Worm (Caenorhabditis elegans): ENCODE data around the gene F36D3.8.

The F36D3.8 gene

DNA sequence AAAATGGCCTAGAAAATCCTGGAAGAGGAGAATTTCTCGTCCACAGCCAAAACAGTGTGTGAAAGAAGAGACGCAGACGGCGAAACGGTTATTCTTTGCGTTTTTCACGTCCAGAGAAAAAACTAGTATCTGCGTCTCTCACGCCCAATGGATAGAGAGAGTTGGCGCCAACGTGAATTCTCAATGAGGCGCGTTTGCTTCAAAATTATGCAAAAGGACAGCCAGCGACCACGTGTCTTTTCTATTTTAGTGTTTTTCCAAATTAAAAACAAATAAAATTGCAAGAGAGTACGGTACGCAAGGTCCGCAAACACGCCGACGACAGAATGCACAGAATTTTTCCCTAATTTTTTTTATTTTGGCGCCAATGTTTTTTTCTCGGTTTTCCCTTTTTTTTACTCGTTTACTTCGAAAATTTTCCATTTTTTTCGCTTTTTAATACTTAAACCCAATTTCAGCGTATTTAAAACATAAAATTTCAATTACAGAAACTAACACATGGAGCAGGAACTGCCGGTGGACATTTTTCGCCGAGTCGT, 11.0 kb downstream of the F36D3.8 start, which contains the start of gene Y32B12B.2 (continued):
- no peak; the same call in 1 of the 2 replicates for TF ChIP-seq bed-2 (GFP tag; IDR thresholded peaks at IDR 0.05)
- TF ChIP-seq ama-1 (optimal IDR thresholded peaks at IDR 0.05), result no peak
- TF ChIP-seq ama-1 (GFP tag; optimal IDR thresholded peaks at IDR 0.05), result no peak
- TF ChIP-seq F10E7.11 (tag; optimal IDR thresholded peaks at IDR 0.05), result no peak
- no peak for TF ChIP-seq nhr-179 (tag; optimal IDR thresholded peaks at IDR 0.05)
- TF ChIP-seq akir-1 (GFP tag; optimal IDR thresholded peaks at IDR 0.05), result no peak
- TF ChIP-seq athp-1 (tag; optimal IDR thresholded peaks at IDR 0.05), result peak; percentile 9
- no peak for TF ChIP-seq Y67H2A.10 (GFP tag; conservative IDR thresholded peaks at IDR 0.05)
- TF ChIP-seq mel-28 (tag; optimal IDR thresholded peaks at IDR 0.05; ENCODE audit: borderline replicate concordance), result no peak
- TF ChIP-seq egrh-3 (GFP tag; IDR thresholded peaks at IDR 0.05), result no peak
- no peak for TF ChIP-seq cebp-2 (GFP tag; IDR thresholded peaks at IDR 0.05)
- peak; percentile 33 for TF ChIP-seq F49E8.2 (tag; optimal IDR thresholded peaks at IDR 0.05; ENCODE audit: insufficient read depth)
- no peak for TF ChIP-seq nfya-2 (GFP tag; IDR thresholded peaks at IDR 0.05)
- 0 out of 2 replicates have a peak, but pooled peaks have one; percentile 25 for TF ChIP-seq Y53G8AR.9 (GFP tag; conservative IDR thresholded peaks at IDR 0.05)
- no peak for TF ChIP-seq F39B2.1 (GFP tag; IDR thresholded peaks at IDR 0.05)
- TF ChIP-seq cebp-1 (GFP tag; IDR thresholded peaks at IDR 0.05), result 0 out of 2 replicates have a peak, but pooled peaks have one; percentile 32
- no peak for TF ChIP-seq cebp-1 (tag; optimal IDR thresholded peaks at IDR 0.05)
- peak; percentile 68; the same call in 1 of the 2 replicates for TF ChIP-seq pbrm-1 (GFP tag; IDR thresholded peaks at IDR 0.05)
- 0 out of 2 replicates have a peak, but pooled peaks have one; percentile 32 for TF ChIP-seq sea-2 (GFP tag; IDR thresholded peaks at IDR 0.05)
- no peak for TF ChIP-seq F55B11.4 (tag; optimal IDR thresholded peaks at IDR 0.05; ENCODE audit: borderline replicate concordance, insufficient read depth)
- peak; percentile 50 for TF ChIP-seq attf-5 (GFP tag; optimal IDR thresholded peaks at IDR 0.05)
- TF ChIP-seq ztf-6 (GFP tag; IDR thresholded peaks at IDR 0.05), result 0 out of 2 replicates have a peak, but pooled peaks have one; percentile 11
- TF ChIP-seq F23B12.7 (tag; optimal IDR thresholded peaks at IDR 0.05; ENCODE audit: insufficient read depth), result no peak
- peak; percentile 76 for TF ChIP-seq dpl-1 (GFP tag; optimal IDR thresholded peaks at IDR 0.05)
- no peak for TF ChIP-seq aptf-3 (GFP tag; IDR thresholded peaks at IDR 0.05)
- no peak for TF ChIP-seq ccch-3 (GFP tag; optimal IDR thresholded peaks at IDR 0.05)
- TF ChIP-seq madf-3 (GFP tag; IDR thresholded peaks at IDR 0.05), result 0 out of 2 replicates have a peak, but pooled peaks have one; percentile 17
- TF ChIP-seq nhr-80 (tag; optimal IDR thresholded peaks at IDR 0.05), result no peak
- TF ChIP-seq B0336.3 (GFP tag; IDR thresholded peaks at IDR 0.05), result peak; percentile 63; the same call in 1 of the 2 replicates
- no peak; the same call in 1 of the 2 replicates for TF ChIP-seq ekl-4 (GFP tag; IDR thresholded peaks at IDR 0.05)
- TF ChIP-seq madf-8 (GFP tag; conservative IDR thresholded peaks at IDR 0.05), result peak; percentile 40
- TF ChIP-seq C17E4.6 (GFP tag; IDR thresholded peaks at IDR 0.05), result no peak
- TF ChIP-seq tbp1 (GFP tag; optimal IDR thresholded peaks at IDR 0.05), result peak; percentile 40
- TF ChIP-seq attf-6 (GFP tag; IDR thresholded peaks at IDR 0.05), result peak; percentile 56
- TF ChIP-seq nfyb-1 (GFP tag; IDR thresholded peaks at IDR 0.05), result peak; percentile 74
- TF ChIP-seq ceh-100 (GFP tag; IDR thresholded peaks at IDR 0.05), result peak; percentile 54; the same call in 1 of the 2 replicates
- no peak for TF ChIP-seq nhr-27 (tag; optimal IDR thresholded peaks at IDR 0.05)
- peak; percentile 39; the same call in 1 of the 2 replicates for TF ChIP-seq K11D2.4 (GFP tag; IDR thresholded peaks at IDR 0.05)
- no peak for TF ChIP-seq egl-18 (GFP tag; IDR thresholded peaks at IDR 0.05)
- peak; percentile 31 for TF ChIP-seq tlf-1 (GFP tag; optimal IDR thresholded peaks at IDR 0.05)
- no peak for TF ChIP-seq hmg-20 (GFP tag; IDR thresholded peaks at IDR 0.05)
- no peak for TF ChIP-seq ceh-58 (GFP tag; IDR thresholded peaks at IDR 0.05)
- no peak for TF ChIP-seq T07F8.4 (tag; optimal IDR thresholded peaks at IDR 0.05)
- no peak for TF ChIP-seq atf-7 (tag; optimal IDR thresholded peaks at IDR 0.05)
- no peak for TF ChIP-seq gei-17 (GFP tag; optimal IDR thresholded peaks at IDR 0.05)
- TF ChIP-seq lin-40 (tag; optimal IDR thresholded peaks at IDR 0.05), result no peak
- peak; percentile 82 for TF ChIP-seq lsl-1 (GFP tag; optimal IDR thresholded peaks at IDR 0.05)
- no peak for TF ChIP-seq hlh-12 (tag; optimal IDR thresholded peaks at IDR 0.05)

Measured in whole organism, young adult.